Worm (Caenorhabditis elegans) whole organism, mixed stage, embryonic: ENCODE data around the gene F28F8.7.

ENCODE experiments used
- M03D4.4 ChIP-seq: sonication (generic microtip); optimal IDR thresholded peaks from 2 replicates; lab custom pipeline; 2017; ENCODE audit warnings: mild to moderate bottlenecking, missing genetic modification characterization, missing compliant biosample characterization
- bed-3 ChIP-seq: fragments of 200-800 bp; sonication (Bioruptor generic); optimal IDR thresholded peaks from 3 replicates; lab custom pipeline; 2018; ENCODE audit warnings: mild to moderate bottlenecking, missing genetic modification characterization, moderate library complexity, missing compliant biosample characterization
- blmp-1 ChIP-seq: fragments of 150-350 bp; optimal IDR thresholded peaks from 2 replicates; lab custom pipeline; 2014; ENCODE audit warnings: missing biosample characterization, missing genetic modification characterization
- ceh-39 ChIP-seq: fragments of 150-350 bp; optimal IDR thresholded peaks from 2 replicates; lab custom pipeline; 2014; ENCODE audit warnings: missing biosample characterization, missing genetic modification characterization
- ceh-43 ChIP-seq: fragments of 200-800 bp; sonication (Bioruptor generic); optimal IDR thresholded peaks from 2 replicates; lab custom pipeline; 2018; ENCODE audit warnings: mild to moderate bottlenecking, missing genetic modification characterization, moderate library complexity, missing compliant biosample characterization
- ces-1 ChIP-seq: fragments of 150-350 bp; optimal IDR thresholded peaks from 2 replicates; lab custom pipeline; 2014; ENCODE audit warnings: missing biosample characterization, missing genetic modification reagents, missing genetic modification characterization
- cnd-1 ChIP-seq: fragments of 200-800 bp; sonication (Bioruptor generic); optimal IDR thresholded peaks from 2 replicates; lab custom pipeline; 2018; ENCODE audit warnings: mild to moderate bottlenecking, missing genetic modification characterization, missing compliant biosample characterization
- drap-1 ChIP-seq: fragments of 200-800 bp; sonication (Bioruptor generic); optimal IDR thresholded peaks from 3 replicates; lab custom pipeline; 2018; ENCODE audit warnings: mild to moderate bottlenecking, missing genetic modification characterization, missing compliant biosample characterization
- elt-1 ChIP-seq: sonication (generic microtip); optimal IDR thresholded peaks from 2 replicates; lab custom pipeline; 2017; ENCODE audit warnings: missing genetic modification characterization, mild to moderate bottlenecking, missing compliant biosample characterization, antibody characterized with exemption, moderate library complexity, borderline replicate concordance; ENCODE audit not compliant: insufficient read depth
- elt-3 ChIP-seq: fragments of 150-350 bp; optimal IDR thresholded peaks from 2 replicates; lab custom pipeline; 2014; ENCODE audit warnings: missing biosample characterization, missing genetic modification characterization
- flh-1 ChIP-seq: fragments of 200-800 bp; sonication (Bioruptor generic); optimal IDR thresholded peaks from 2 replicates; lab custom pipeline; 2018; ENCODE audit warnings: mild to moderate bottlenecking, missing genetic modification characterization, moderate library complexity, missing compliant biosample characterization
- lin-13 ChIP-seq: fragments of 150-350 bp; optimal IDR thresholded peaks from 2 replicates; lab custom pipeline; 2014; ENCODE audit warnings: missing biosample characterization, missing genetic modification characterization
- lsy-2 ChIP-seq: fragments of 150-350 bp; optimal IDR thresholded peaks from 2 replicates; lab custom pipeline; 2014; ENCODE audit warnings: missing biosample characterization, missing genetic modification characterization
- mab-5 ChIP-seq: fragments of 150-350 bp; optimal IDR thresholded peaks from 2 replicates; lab custom pipeline; 2014; ENCODE audit warnings: missing biosample characterization, missing genetic modification characterization
- mep-1 ChIP-seq: fragments of 150-350 bp; optimal IDR thresholded peaks from 2 replicates; lab custom pipeline; 2017; ENCODE audit warnings: missing biosample characterization, missing genetic modification reagents, missing genetic modification characterization, inconsistent platforms
- mls-2 ChIP-seq: sonication (generic microtip); optimal IDR thresholded peaks from 2 replicates; lab custom pipeline; 2016; ENCODE audit warnings: mild to moderate bottlenecking, missing genetic modification characterization, moderate library complexity, missing compliant biosample characterization
- nhr-12 ChIP-seq: fragments of 150-350 bp; optimal IDR thresholded peaks from 2 replicates; lab custom pipeline; 2014; ENCODE audit warnings: missing biosample characterization, missing genetic modification characterization
- nhr-2 ChIP-seq: fragments of 150-350 bp; optimal IDR thresholded peaks from 2 replicates; lab custom pipeline; 2014; ENCODE audit warnings: missing biosample characterization, missing genetic modification characterization
- nhr-28 ChIP-seq: fragments of 150-350 bp; optimal IDR thresholded peaks from 2 replicates; lab custom pipeline; 2014; ENCODE audit warnings: missing biosample characterization, missing genetic modification characterization
- nhr-76 ChIP-seq: sonication (generic microtip); optimal IDR thresholded peaks from 2 replicates; lab custom pipeline; 2017; ENCODE audit warnings: missing biosample characterization, missing genetic modification characterization
- pha-4 ChIP-seq: fragments of 150-350 bp; optimal IDR thresholded peaks from 2 replicates; lab custom pipeline; 2018; ENCODE audit warnings: missing biosample characterization, missing genetic modification reagents, missing genetic modification characterization
- sem-2 ChIP-seq: fragments of 200-800 bp; sonication (Bioruptor generic); optimal IDR thresholded peaks from 2 replicates; lab custom pipeline; 2018; ENCODE audit warnings: mild to moderate bottlenecking, missing genetic modification characterization, missing compliant biosample characterization
- snpc-4 ChIP-seq: fragments of 150-350 bp; optimal IDR thresholded peaks from 2 replicates; lab custom pipeline; 2014; ENCODE audit warnings: missing biosample characterization, missing genetic modification characterization
- sptf-1 ChIP-seq: sonication (generic microtip); optimal IDR thresholded peaks from 2 replicates; lab custom pipeline; 2017; ENCODE audit warnings: mild to moderate bottlenecking, missing genetic modification characterization, moderate library complexity, missing compliant biosample characterization
- tbx-8 ChIP-seq: fragments of 200-800 bp; sonication (Bioruptor generic); optimal IDR thresholded peaks from 2 replicates; lab custom pipeline; 2018; ENCODE audit warnings: mild to moderate bottlenecking, missing genetic modification characterization, moderate library complexity, missing compliant biosample characterization
- unc-120 ChIP-seq: sonication (generic microtip); optimal IDR thresholded peaks from 2 replicates; lab custom pipeline; 2017; ENCODE audit warnings: missing genetic modification characterization, missing compliant biosample characterization; ENCODE audit not compliant: poor library complexity, severe bottlenecking
- unc-39 ChIP-seq: fragments of 150-350 bp; optimal IDR thresholded peaks from 2 replicates; lab custom pipeline; 2014; ENCODE audit warnings: missing biosample characterization, missing genetic modification characterization
- unc-62 ChIP-seq: fragments of 150-350 bp; optimal IDR thresholded peaks from 2 replicates; lab custom pipeline; 2014; ENCODE audit warnings: missing biosample characterization, missing genetic modification reagents, missing genetic modification characterization
- ztf-11 ChIP-seq: fragments of 150-350 bp; optimal IDR thresholded peaks from 2 replicates; lab custom pipeline; 2014; ENCODE audit warnings: missing biosample characterization, missing genetic modification characterization

Gene F28F8.7

ce11 chrV:15544898-15545297, 45.5 kb downstream of the F28F8.7 start, which contains the start of gene glb-14:
TSS of gene glb-14 (minus strand) at chrV:15544994.
- no peak for TF ChIP-seq elt-3 (tag; lab: Kevin White, UChicago)
- no peak for TF ChIP-seq elt-1
- no peak for TF ChIP-seq tbx-8 (GFP tag; lab: Kevin White, UChicago)
- no peak for TF ChIP-seq unc-39 (tag; lab: Kevin White, UChicago)
- TF ChIP-seq drap-1 (GFP tag; lab: Kevin White, UChicago) = no peak
- no peak for TF ChIP-seq nhr-2 (tag; lab: Kevin White, UChicago)
- TF ChIP-seq nhr-76 (tag; lab: Kevin White, UChicago) = no peak
- no peak for TF ChIP-seq nhr-12 (tag; lab: Kevin White, UChicago)
- no peak for TF ChIP-seq bed-3 (GFP tag; lab: Kevin White, UChicago)
- TF ChIP-seq blmp-1 = no peak
- no peak for TF ChIP-seq pha-4 (tag; lab: Kevin White, UChicago)
- no peak for TF ChIP-seq nhr-28 (tag; lab: Kevin White, UChicago)

DNA sequence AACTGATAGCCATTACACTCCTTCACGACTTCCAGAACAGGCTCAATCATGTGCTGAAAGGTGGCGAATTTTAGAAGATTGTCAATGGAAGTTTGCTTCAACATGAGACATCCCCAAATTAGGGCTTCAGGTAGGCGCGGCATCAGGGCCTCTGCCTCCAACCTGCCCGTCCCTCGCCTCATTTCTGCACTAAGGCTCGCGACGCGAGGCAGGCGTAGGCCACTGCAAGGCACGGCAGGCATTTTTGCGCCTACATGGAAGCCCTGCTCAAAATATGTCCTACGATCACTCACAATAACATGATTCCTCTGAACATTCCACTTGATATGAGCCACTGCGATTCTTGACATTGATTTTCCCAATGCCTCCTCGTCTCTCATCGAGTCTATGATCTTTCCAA, 47.2 kb downstream of the F28F8.7 start:
- TF ChIP-seq unc-120 (tag; lab: Kevin White, UChicago) (no peak), flh-1 (GFP tag; lab: Kevin White, UChicago) (no peak), nhr-2 (tag; lab: Kevin White, UChicago) (no peak), elt-1 (no peak), pha-4 (tag; lab: Kevin White, UChicago) (no peak), mep-1 (no peak), lsy-2 (tag; lab: Kevin White, UChicago) (no peak), nhr-28 (tag; lab: Kevin White, UChicago) (no peak), ztf-11 (tag; lab: Kevin White, UChicago) (no peak), sptf-1 (no peak), drap-1 (GFP tag; lab: Kevin White, UChicago) (no peak)

DNA sequence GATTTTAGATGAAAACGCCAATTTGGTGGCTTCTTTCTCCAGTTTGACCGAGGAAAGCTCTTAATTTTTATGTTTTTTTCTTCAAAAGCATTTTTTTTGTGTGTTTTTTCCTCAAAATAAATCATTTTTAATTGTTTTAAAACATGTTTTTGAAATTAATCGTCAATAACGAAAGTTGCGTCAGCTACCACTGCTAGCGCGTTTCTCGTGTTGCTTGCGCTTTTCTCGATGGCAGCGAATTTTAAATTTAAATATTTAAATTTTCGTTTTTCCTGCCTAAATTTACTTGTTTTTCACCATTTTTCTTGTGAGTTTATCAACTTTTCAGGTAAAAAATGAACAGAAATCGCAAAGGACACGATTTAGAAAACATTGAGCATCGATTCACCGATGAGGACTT, 52.5 kb downstream of the F28F8.7 start, which contains the start of gene prde-1:
Gene prde-1 (plus strand): TSS at position 322 of the 400 bp plus-strand sequence.
- no peak for TF ChIP-seq nhr-2 (tag; lab: Kevin White, UChicago)
- TF ChIP-seq M03D4.4 (tag; lab: Kevin White, UChicago) = no peak
- no peak for TF ChIP-seq drap-1 (GFP tag; lab: Kevin White, UChicago)
- TF ChIP-seq tbx-8 (GFP tag; lab: Kevin White, UChicago) = no peak

- TF ChIP-seq ceh-39 (no peak), bed-3 (GFP tag; lab: Kevin White, UChicago) (no peak), mls-2 (tag; lab: Kevin White, UChicago) (no peak), sem-2 (GFP tag; lab: Kevin White, UChicago) (no peak)
Measured at ce11 chrV:15536320-15536719, 54.1 kb downstream of the F28F8.7 start, which contains the start of gene F21A3.4. TSS of gene F21A3.4 (plus strand) at chrV:15536620.

DNA sequence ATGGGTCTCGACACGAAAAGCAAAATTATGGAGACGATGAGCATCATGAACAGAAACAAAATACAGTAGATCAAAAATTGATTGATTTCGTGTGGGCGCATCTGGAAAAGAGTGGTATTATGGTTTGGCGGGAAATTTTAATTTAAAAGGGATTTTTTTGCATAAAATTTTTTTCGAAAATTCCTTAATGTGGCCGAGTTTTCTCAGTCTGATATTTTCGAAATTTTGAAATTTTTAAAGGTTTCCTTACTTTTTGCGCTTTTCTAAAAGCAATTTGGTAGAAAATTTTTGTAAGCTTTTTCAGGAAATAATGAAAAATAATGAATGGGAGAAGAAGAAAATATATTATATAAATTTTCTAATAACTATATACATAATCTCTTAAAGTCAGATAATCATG, 56.6 kb downstream of the F28F8.7 start, which contains the start of gene F21A3.2:
Gene F21A3.2 (minus strand): TSS at position 101 of the 400 bp plus-strand sequence.
- no peak for TF ChIP-seq lsy-2 (tag; lab: Kevin White, UChicago)
- no peak for TF ChIP-seq ceh-39
- TF ChIP-seq bed-3 (GFP tag; lab: Kevin White, UChicago) = no peak
- no peak for TF ChIP-seq mab-5
- no peak for TF ChIP-seq sptf-1
- TF ChIP-seq flh-1 (GFP tag; lab: Kevin White, UChicago) = no peak
- no peak for TF ChIP-seq snpc-4 (tag; lab: Kevin White, UChicago)
- no peak for TF ChIP-seq M03D4.4 (tag; lab: Kevin White, UChicago)
- no peak for TF ChIP-seq cnd-1 (tag; lab: Kevin White, UChicago)
- no peak for TF ChIP-seq sem-2 (GFP tag; lab: Kevin White, UChicago)
- TF ChIP-seq nhr-2 (tag; lab: Kevin White, UChicago) = no peak
- TF ChIP-seq mls-2 (tag; lab: Kevin White, UChicago) = no peak
- TF ChIP-seq nhr-76 (tag; lab: Kevin White, UChicago) = no peak
- TF ChIP-seq mep-1 = no peak

DNA sequence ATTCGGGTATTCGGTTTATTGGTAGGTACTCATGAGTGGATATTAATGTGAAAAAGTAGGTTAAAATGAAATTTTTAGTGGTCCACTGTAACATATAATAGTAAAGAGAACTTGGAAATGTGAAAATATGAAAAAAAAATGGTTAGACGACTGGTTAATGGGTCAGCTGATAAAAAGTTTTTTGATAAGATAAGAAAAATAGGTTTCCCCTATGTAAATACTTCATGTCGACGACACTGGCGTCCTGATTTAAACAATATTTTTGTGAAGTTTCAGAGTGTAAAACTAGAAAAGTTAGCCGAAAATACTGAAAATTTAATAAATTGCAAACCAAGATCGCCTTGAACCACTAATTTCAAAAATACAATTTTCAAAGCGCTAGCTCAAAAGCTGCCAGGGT, 57.3 kb downstream of the F28F8.7 start, which contains the start of gene F21A3.11:
Gene F21A3.11 (minus strand): TSS at position 117 of the 400 bp plus-strand sequence.
- TF ChIP-seq flh-1 (GFP tag; lab: Kevin White, UChicago) (no peak), ces-1 (no peak), drap-1 (GFP tag; lab: Kevin White, UChicago) (no peak), elt-1 (no peak), bed-3 (GFP tag; lab: Kevin White, UChicago) (no peak), lsy-2 (tag; lab: Kevin White, UChicago) (no peak), ceh-43 (GFP tag; lab: Kevin White, UChicago) (no peak), sptf-1 (no peak), lin-13 (no peak), unc-62 (no peak), mab-5 (no peak), mep-1 (no peak), blmp-1 (no peak)
